Worm (Caenorhabditis elegans) whole organism, young adult: ENCODE measurements around the gene R13H4.6.

ENCODE experiments used
- B0019.2 ChIP-seq: fragments of 200-800 bp; sonication (Bioruptor generic); conservative IDR thresholded peaks from 2 replicates; pipeline ENCODE4 v1.3.6; 2022; ENCODE audit warnings: missing genetic modification reagents, missing genetic modification characterization, missing compliant biosample characterization
- B0261.1 ChIP-seq: sonication (generic microtip); optimal IDR thresholded peaks from 2 replicates; lab custom pipeline; 2016; ENCODE audit warnings: mild to moderate bottlenecking, missing genetic modification characterization, moderate library complexity, missing compliant biosample characterization
- F55B11.4 ChIP-seq: sonication (generic microtip); optimal IDR thresholded peaks from 2 replicates; lab custom pipeline; 2016; ENCODE audit warnings: missing compliant biosample characterization, missing genetic modification characterization, borderline replicate concordance; ENCODE audit not compliant: insufficient read depth
- F57A8.1 ChIP-seq: fragments of 200-800 bp; sonication (Bioruptor generic); optimal IDR thresholded peaks from 2 replicates; lab custom pipeline; 2018; ENCODE audit warnings: mild to moderate bottlenecking, missing genetic modification characterization, moderate library complexity, missing compliant biosample characterization
- T07F8.4 ChIP-seq: sonication (generic microtip); optimal IDR thresholded peaks from 2 replicates; lab custom pipeline; 2016; ENCODE audit warnings: mild to moderate bottlenecking, missing genetic modification characterization, moderate library complexity, missing compliant biosample characterization
- Y79H2A.3 ChIP-seq: fragments of 200-800 bp; sonication (Bioruptor generic); conservative IDR thresholded peaks from 2 replicates; pipeline ENCODE4 v1.3.6; 2022; ENCODE audit warnings: missing genetic modification reagents, missing genetic modification characterization, missing compliant biosample characterization
- akir-1 ChIP-seq: fragments of 200-800 bp; sonication (Bioruptor generic); optimal IDR thresholded peaks from 2 replicates; lab custom pipeline; 2018; ENCODE audit warnings: mild to moderate bottlenecking, missing genetic modification characterization, moderate library complexity, missing compliant biosample characterization
- aptf-3 ChIP-seq: fragments of 200-800 bp; sonication (Bioruptor generic); IDR thresholded peaks from 2 replicates; pipeline ENCODE4 v1.3.6; 2022; ENCODE audit warnings: missing genetic modification characterization, missing compliant biosample characterization
- attf-3 ChIP-seq: fragments of 200-800 bp; sonication (Bioruptor generic); conservative IDR thresholded peaks from 2 replicates; pipeline ENCODE4 v1.3.6; 2022; ENCODE audit warnings: missing genetic modification reagents, missing genetic modification characterization, missing compliant biosample characterization
- attf-5 ChIP-seq: fragments of 200-800 bp; sonication (Bioruptor generic); optimal IDR thresholded peaks from 2 replicates; lab custom pipeline; 2018; ENCODE audit warnings: mild to moderate bottlenecking, missing genetic modification characterization, missing compliant biosample characterization
- ccch-3 ChIP-seq: fragments of 200-800 bp; sonication (Bioruptor generic); optimal IDR thresholded peaks from 2 replicates; lab custom pipeline; 2018; ENCODE audit warnings: mild to moderate bottlenecking, missing genetic modification characterization, missing compliant biosample characterization
- cebp-1 ChIP-seq, 2 experiments: fragments of 200-800 bp in 1 of 2; sonication (Bioruptor generic) in 1 of 2; sonication (generic microtip) in 1 of 2; IDR thresholded peaks in 1 of 2; optimal IDR thresholded peaks in 1 of 2; 2 replicates each; pipeline versions ENCODE4 v1.3.6 to Lab custom; 2017 to 2022; ENCODE audit warnings: missing compliant biosample characterization in 2 of 2, missing genetic modification characterization in 2 of 2, mild to moderate bottlenecking in 1 of 2, missing genetic modification reagents in 1 of 2, moderate library complexity in 1 of 2
- cebp-2 ChIP-seq: fragments of 200-800 bp; sonication (Bioruptor generic); IDR thresholded peaks from 2 replicates; pipeline ENCODE4 v1.3.6; 2022; ENCODE audit warnings: missing genetic modification characterization, missing compliant biosample characterization
- ceh-79 ChIP-seq: sonication (generic microtip); optimal IDR thresholded peaks from 2 replicates; lab custom pipeline; 2017; ENCODE audit warnings: mild to moderate bottlenecking, missing genetic modification characterization, missing compliant biosample characterization
- ceh-91 ChIP-seq: fragments of 200-800 bp; sonication (Bioruptor generic); IDR thresholded peaks from 2 replicates; pipeline ENCODE4 v1.3.6; 2022; ENCODE audit warnings: missing genetic modification reagents, missing genetic modification characterization, missing compliant biosample characterization
- chd-7 ChIP-seq: sonication (generic microtip); optimal IDR thresholded peaks from 2 replicates; lab custom pipeline; 2016; ENCODE audit warnings: mild to moderate bottlenecking, missing genetic modification characterization, moderate library complexity, missing compliant biosample characterization
- die-1 ChIP-seq: sonication (generic microtip); optimal IDR thresholded peaks from 2 replicates; lab custom pipeline; 2016; ENCODE audit warnings: missing genotype, mild to moderate bottlenecking, missing genetic modification characterization, missing compliant biosample characterization
- dpff-1 ChIP-seq: sonication (generic microtip); optimal IDR thresholded peaks from 2 replicates; lab custom pipeline; 2017; ENCODE audit warnings: mild to moderate bottlenecking, missing genetic modification characterization, missing compliant biosample characterization
- efl-1 ChIP-seq: fragments of 150-350 bp; optimal IDR thresholded peaks from 2 replicates; lab custom pipeline; 2014; ENCODE audit warnings: missing biosample characterization, missing genetic modification reagents, missing genetic modification characterization
- egrh-3 ChIP-seq: fragments of 200-800 bp; sonication (Bioruptor generic); IDR thresholded peaks from 2 replicates; pipeline ENCODE4 v1.3.6; 2022; ENCODE audit warnings: missing genetic modification reagents, missing genetic modification characterization, missing compliant biosample characterization
- ets-4 ChIP-seq: fragments of 200-800 bp; sonication (Bioruptor generic); optimal IDR thresholded peaks from 2 replicates; lab custom pipeline; 2018; ENCODE audit warnings: mild to moderate bottlenecking, missing genetic modification characterization, missing compliant biosample characterization
- him-1 ChIP-seq: sonication (generic microtip); optimal IDR thresholded peaks from 2 replicates; lab custom pipeline; 2016; ENCODE audit warnings: missing genotype, missing genetic modification reagents, missing genetic modification characterization, missing compliant biosample characterization
- hlh-26 ChIP-seq: fragments of 200-800 bp; sonication (Bioruptor generic); conservative IDR thresholded peaks from 2 replicates; pipeline ENCODE4 v1.3.6; 2022; ENCODE audit warnings: missing genetic modification reagents, missing genetic modification characterization, missing compliant biosample characterization
- lag-1 ChIP-seq: fragments of 200-800 bp; sonication (Bioruptor generic); IDR thresholded peaks from 2 replicates; pipeline ENCODE4 v1.3.6; 2022; ENCODE audit warnings: missing genetic modification reagents, missing genetic modification characterization, missing compliant biosample characterization
- let-526 ChIP-seq: fragments of 200-800 bp; sonication (Bioruptor generic); IDR thresholded peaks from 2 replicates; pipeline ENCODE4 v1.3.6; 2022; ENCODE audit warnings: missing genetic modification reagents, missing genetic modification characterization, missing compliant biosample characterization
- let-607 ChIP-seq, 2 experiments: fragments of 200-800 bp in 1 of 2; sonication (Bioruptor generic) in 1 of 2; sonication (generic microtip) in 1 of 2; optimal IDR thresholded peaks; 2 replicates each; lab custom pipeline; 2016 to 2018; ENCODE audit warnings: mild to moderate bottlenecking in 2 of 2, missing compliant biosample characterization in 2 of 2, missing genetic modification characterization in 2 of 2, moderate library complexity in 2 of 2, missing genotype in 1 of 2
- lsl-1 ChIP-seq: fragments of 200-800 bp; sonication (Bioruptor generic); optimal IDR thresholded peaks from 2 replicates; lab custom pipeline; 2018; ENCODE audit warnings: mild to moderate bottlenecking, missing genetic modification characterization, moderate library complexity, missing compliant biosample characterization
- madf-6 ChIP-seq: fragments of 200-800 bp; sonication (Bioruptor generic); IDR thresholded peaks from 2 replicates; pipeline ENCODE4 v1.3.6; 2022; ENCODE audit warnings: missing genetic modification reagents, missing genetic modification characterization, missing compliant biosample characterization
- madf-8 ChIP-seq: fragments of 200-800 bp; sonication (Bioruptor generic); conservative IDR thresholded peaks from 2 replicates; pipeline ENCODE4 v1.3.6; 2022; ENCODE audit warnings: missing genetic modification reagents, missing genetic modification characterization, missing compliant biosample characterization
- mes-4 ChIP-seq: sonication (generic microtip); optimal IDR thresholded peaks from 2 replicates; lab custom pipeline; 2016; ENCODE audit warnings: missing genotype, missing genetic modification characterization, missing compliant biosample characterization
- nfya-1 ChIP-seq: sonication (generic microtip); optimal IDR thresholded peaks from 2 replicates; lab custom pipeline; 2017; ENCODE audit warnings: antibody characterized with exemption, missing compliant biosample characterization, missing genetic modification characterization, borderline replicate concordance; ENCODE audit not compliant: insufficient read depth
- pha-4 ChIP-seq: fragments of 150-350 bp; sonication (generic microtip); optimal IDR thresholded peaks from 2 replicates; lab custom pipeline; 2014; ENCODE audit warnings: missing biosample characterization, missing genetic modification reagents, missing genetic modification characterization
- repo-1 ChIP-seq: sonication (generic microtip); optimal IDR thresholded peaks from 2 replicates; lab custom pipeline; 2017; ENCODE audit warnings: mild to moderate bottlenecking, missing genetic modification characterization, missing compliant biosample characterization
- sea-2 ChIP-seq: fragments of 200-800 bp; sonication (Bioruptor generic); IDR thresholded peaks from 2 replicates; pipeline ENCODE4 v1.3.6; 2022; ENCODE audit warnings: missing genetic modification characterization, missing compliant biosample characterization
- snpc-1.1 ChIP-seq: sonication (generic microtip); optimal IDR thresholded peaks from 2 replicates; lab custom pipeline; 2017; ENCODE audit warnings: missing genetic modification characterization, mild to moderate bottlenecking, missing compliant biosample characterization, antibody characterized with exemption, moderate library complexity, missing genotype, missing genetic modification reagents; ENCODE audit not compliant: insufficient read depth
- snpc-1.3 ChIP-seq: sonication (generic microtip); optimal IDR thresholded peaks from 2 replicates; lab custom pipeline; 2017; ENCODE audit warnings: missing genetic modification characterization, mild to moderate bottlenecking, missing compliant biosample characterization, antibody characterized with exemption, moderate library complexity, missing genotype, missing genetic modification reagents; ENCODE audit not compliant: insufficient read depth
- snpc-3.4 ChIP-seq: sonication (generic microtip); optimal IDR thresholded peaks from 2 replicates; lab custom pipeline; 2017; ENCODE audit warnings: missing genetic modification characterization, mild to moderate bottlenecking, missing compliant biosample characterization, antibody characterized with exemption, moderate library complexity, missing genotype, missing genetic modification reagents
- snpc-4 ChIP-seq, 5 experiments: fragments of 150-350 bp in 1 of 5; sonication (generic microtip) in 4 of 5; optimal IDR thresholded peaks; 2 replicates each; lab custom pipeline; 2014 to 2018; ENCODE audit warnings: missing genetic modification characterization in 5 of 5, missing biosample characterization in 3 of 5, antibody characterized with exemption in 2 of 5, mild to moderate bottlenecking in 2 of 5, missing compliant biosample characterization in 2 of 5, missing genotype in 2 of 5, moderate library complexity in 2 of 5, missing genetic modification reagents in 1 of 5
- somi-1 ChIP-seq: fragments of 200-800 bp; sonication (Bioruptor generic); optimal IDR thresholded peaks from 2 replicates; lab custom pipeline; 2018; ENCODE audit warnings: mild to moderate bottlenecking, missing genetic modification characterization, missing compliant biosample characterization
- tbp1 ChIP-seq: fragments of 200-800 bp; sonication (Bioruptor generic); optimal IDR thresholded peaks from 2 replicates; lab custom pipeline; 2018; ENCODE audit warnings: mild to moderate bottlenecking, missing genetic modification characterization, missing compliant biosample characterization
- zfh-2 ChIP-seq: fragments of 200-800 bp; sonication (Bioruptor generic); conservative IDR thresholded peaks from 2 replicates; pipeline ENCODE4 v1.3.6; 2022; ENCODE audit warnings: missing genetic modification reagents, missing genetic modification characterization, missing compliant biosample characterization
- zim-3 ChIP-seq: sonication (generic microtip); optimal IDR thresholded peaks from 2 replicates; lab custom pipeline; 2017; ENCODE audit warnings: mild to moderate bottlenecking, missing genetic modification characterization, moderate library complexity, missing compliant biosample characterization
- ztf-18 ChIP-seq: sonication (generic microtip); optimal IDR thresholded peaks from 2 replicates; lab custom pipeline; 2016; ENCODE audit warnings: missing genotype, mild to moderate bottlenecking, missing genetic modification characterization, missing compliant biosample characterization
- ztf-22 ChIP-seq: fragments of 200-800 bp; sonication (Bioruptor generic); optimal IDR thresholded peaks from 2 replicates; lab custom pipeline; 2018; ENCODE audit warnings: mild to moderate bottlenecking, missing genetic modification characterization, moderate library complexity, missing compliant biosample characterization
- ztf-28 ChIP-seq: fragments of 200-800 bp; sonication (Bioruptor generic); IDR thresholded peaks from 2 replicates; pipeline ENCODE4 v1.3.6; 2022; ENCODE audit warnings: missing genetic modification reagents, missing genetic modification characterization, missing compliant biosample characterization

R13H4.6 gene

ce11 chrV:11862817-11863216, at the start of gene R13H4.6:
Gene R13H4.6 (plus strand): TSS chrV:11863117.
- TF ChIP-seq B0019.2 (GFP tag; lab: Robert Waterston, UW) = no peak
- no peak for TF ChIP-seq die-1 (tag; lab: Kevin White, UChicago)
- no peak for TF ChIP-seq repo-1 (tag; lab: Kevin White, UChicago)
- no peak for TF ChIP-seq let-526 (GFP tag; lab: Robert Waterston, UW)
- TF ChIP-seq madf-6 (GFP tag; lab: Robert Waterston, UW) = no peak
- no peak for TF ChIP-seq him-1 (tag; lab: Kevin White, UChicago)
- no peak for TF ChIP-seq ztf-22
- no peak for TF ChIP-seq cebp-2 (GFP tag; lab: Robert Waterston, UW)
- no peak for TF ChIP-seq lsl-1 (GFP tag; lab: Kevin White, UChicago)
- no peak for TF ChIP-seq snpc-4 (GFP tag; optimal IDR thresholded peaks at IDR 0.05; lab: Kevin White, UChicago)
- TF ChIP-seq snpc-4 (tag; optimal IDR thresholded peaks at IDR 0.05; lab: Kevin White, UChicago) = no peak

ce11 chrV:11815566-11815965, 47.4 kb upstream of the R13H4.6 start:
- TF ChIP-seq ccch-3 (GFP tag; lab: Kevin White, UChicago) (no peak), snpc-3.4 (tag; lab: Kevin White, UChicago) (no peak), mes-4 (tag; lab: Kevin White, UChicago) (no peak), F55B11.4 (tag; lab: Kevin White, UChicago) (no peak), cebp-1 (GFP tag; IDR thresholded peaks at IDR 0.05; lab: Robert Waterston, UW) (no peak), cebp-1 (tag; optimal IDR thresholded peaks at IDR 0.05; lab: Kevin White, UChicago) (no peak), chd-7 (tag; lab: Kevin White, UChicago) (no peak), ztf-28 (no peak), tbp1 (no peak), sea-2 (GFP tag; lab: Robert Waterston, UW) (no peak), aptf-3 (GFP tag; lab: Robert Waterston, UW) (no peak), ceh-79 (tag; lab: Kevin White, UChicago) (no peak), hlh-26 (GFP tag; lab: Robert Waterston, UW) (no peak), F57A8.1 (GFP tag; lab: Kevin White, UChicago) (no peak), dpff-1 (tag; lab: Kevin White, UChicago) (no peak), efl-1 (peak; percentile 21), attf-5 (GFP tag; lab: Kevin White, UChicago) (no peak), Y79H2A.3 (no peak), attf-3 (GFP tag; lab: Robert Waterston, UW) (no peak), somi-1 (GFP tag; lab: Kevin White, UChicago) (no peak), pha-4 (tag; lab: Kevin White, UChicago) (no peak), snpc-1.3 (tag; lab: Kevin White, UChicago) (no peak), zim-3 (tag; lab: Kevin White, UChicago) (no peak), madf-8 (GFP tag; lab: Robert Waterston, UW) (peak; percentile 62), T07F8.4 (tag; lab: Kevin White, UChicago) (no peak), snpc-1.1 (tag; lab: Kevin White, UChicago) (no peak), B0261.1 (tag; lab: Kevin White, UChicago) (no peak), zfh-2 (GFP tag; lab: Robert Waterston, UW) (no peak), ceh-91 (GFP tag; lab: Robert Waterston, UW) (peak; percentile 39; the same call in 1 of the 2 replicates), ztf-18 (tag; lab: Kevin White, UChicago) (no peak), egrh-3 (peak; percentile 22; the same call in 1 of the 2 replicates), akir-1 (GFP tag; lab: Kevin White, UChicago) (no peak), lag-1 (GFP tag; lab: Robert Waterston, UW) (no peak), let-607 (tag; optimal IDR thresholded peaks at IDR 0.05; lab: Kevin White, UChicago) (no peak), madf-6 (GFP tag; lab: Robert Waterston, UW) (peak; percentile 82), ets-4 (GFP tag; lab: Kevin White, UChicago) (no peak), nfya-1 (tag; lab: Kevin White, UChicago) (no peak)
